Worm (Caenorhabditis elegans): Measurements from ENCODE around the gene his-4.

DNA sequence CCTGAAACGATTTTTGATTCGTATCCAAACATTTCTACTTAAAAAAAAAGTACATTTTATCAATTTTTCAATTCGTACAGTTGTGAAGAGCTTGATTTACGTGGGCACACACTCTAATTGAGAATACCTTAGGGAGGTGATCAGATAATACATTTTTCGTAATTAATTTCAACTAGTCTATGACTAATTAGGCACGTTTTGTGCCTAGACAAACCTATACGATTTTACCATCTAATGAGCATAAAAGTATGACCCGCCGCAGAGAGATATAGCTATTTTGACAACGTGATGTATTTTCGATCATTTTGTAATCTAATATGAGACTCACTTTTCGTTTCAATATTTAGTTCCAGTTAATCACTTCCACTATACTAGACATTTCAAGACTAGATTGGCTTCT lies 23.3 kb downstream of the his-4 start:
- TF ChIP-seq elt-1 (tag; optimal IDR thresholded peaks at IDR 0.05) (no peak), ama-1 (optimal IDR thresholded peaks at IDR 0.05) (no peak), crh-2 (tag; optimal IDR thresholded peaks at IDR 0.05) (no peak)

Measured in whole organism, L2 larva.